Fruit fly (Drosophila melanogaster): ENCODE data around the gene CG31643.

DNA sequence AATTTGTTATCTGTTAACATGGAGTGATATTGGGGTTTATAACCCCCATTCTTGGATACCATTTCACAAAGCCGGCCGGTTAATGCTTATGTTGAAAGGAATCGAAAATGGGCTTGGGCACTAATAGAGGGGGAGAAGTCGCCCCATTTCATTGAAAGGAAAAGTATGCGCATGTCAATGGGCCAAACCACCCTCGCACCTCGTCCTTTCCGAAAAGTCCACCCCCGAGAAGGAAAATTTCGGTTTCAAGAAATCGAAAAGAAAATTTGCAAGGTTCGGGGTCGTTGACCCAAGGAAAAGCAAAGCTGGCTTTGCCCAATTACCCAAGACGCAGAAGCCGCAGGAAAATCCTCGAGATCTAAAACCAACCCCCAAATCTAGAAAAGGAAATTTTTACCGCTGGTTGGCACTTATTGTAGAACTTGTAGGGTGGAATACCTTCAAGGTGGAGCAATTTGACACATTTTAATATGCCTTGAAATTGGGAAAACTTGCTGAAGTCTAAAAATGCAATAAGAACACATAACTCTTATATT, 39.0 kb downstream of the CG31643 start:
- TF ChIP-seq CG34367 (tag; optimal IDR thresholded peaks at IDR 0.05) (no peak), CG12605 (GFP tag; IDR thresholded peaks at IDR 0.05) (no peak), D1 (tag; optimal IDR thresholded peaks at IDR 0.05) (no peak), CG15710 (tag; optimal IDR thresholded peaks at IDR 0.05) (no peak), Pif1B (GFP tag; optimal IDR thresholded peaks at IDR 0.05) (no peak), Snoo (tag; optimal IDR thresholded peaks at IDR 0.05) (no peak), rn (GFP tag; IDR thresholded peaks at IDR 0.05) (no peak), CG8159 (tag; optimal IDR thresholded peaks at IDR 0.05) (no peak), gl (tag; optimal IDR thresholded peaks at IDR 0.05) (no peak), CG17806 (tag; optimal IDR thresholded peaks at IDR 0.05) (no peak), fd96Ca (GFP tag; IDR thresholded peaks at IDR 0.05) (no peak)
